Fruit fly (Drosophila melanogaster) whole organism, wandering third instar larva: ENCODE results near the gene CG13305.

ENCODE experiments used
- Abd-B ChIP-seq: fragments of >200 bp; optimal IDR thresholded peaks from 2 replicates; lab custom pipeline; 2017; ENCODE audit warnings: missing biosample characterization, missing genetic modification characterization
- CG32264 ChIP-seq: fragments of 200-800 bp; sonication (Bioruptor generic); optimal IDR thresholded peaks from 2 replicates; lab custom pipeline; 2016; ENCODE audit warnings: missing biosample characterization, missing genetic modification characterization
- CG9705 ChIP-seq: fragments of 200-800 bp; sonication (Bioruptor generic); optimal IDR thresholded peaks from 2 replicates; lab custom pipeline; 2018; ENCODE audit warnings: missing biosample characterization, mild to moderate bottlenecking, missing genetic modification characterization
- CrebA ChIP-seq: fragments of 200-800 bp; sonication (Bioruptor generic); optimal IDR thresholded peaks from 2 replicates; lab custom pipeline; 2016; ENCODE audit warnings: missing biosample characterization, mild to moderate bottlenecking, missing genetic modification characterization, borderline replicate concordance
- Dfd ChIP-seq: fragments of >200 bp; optimal IDR thresholded peaks from 2 replicates; lab custom pipeline; 2017; ENCODE audit warnings: missing biosample characterization, missing genetic modification characterization
- Dif ChIP-seq: fragments of 200-275, 200-300 bp; sonication (Bioruptor generic); optimal IDR thresholded peaks from 2 replicates; lab custom pipeline; 2018; ENCODE audit warnings: missing biosample characterization, missing genetic modification characterization; ENCODE audit not compliant: partially characterized antibody
- GATAd ChIP-seq: sonication (Bioruptor generic); optimal IDR thresholded peaks from 2 replicates; lab custom pipeline; 2016; ENCODE audit warnings: missing biosample characterization, missing genetic modification characterization
- HLH106 ChIP-seq: fragments of 200-800 bp; optimal IDR thresholded peaks from 3 replicates; lab custom pipeline; 2019; ENCODE audit warnings: missing biosample characterization, mild to moderate bottlenecking, missing genetic modification characterization, moderate library complexity
- Hnf4 ChIP-seq: fragments of 200-800 bp; sonication (Bioruptor generic); optimal IDR thresholded peaks from 2 replicates; lab custom pipeline; 2016; ENCODE audit warnings: missing biosample characterization, mild to moderate bottlenecking, missing genetic modification characterization
- Hr78 ChIP-seq: fragments of >200 bp; optimal IDR thresholded peaks from 2 replicates; lab custom pipeline; 2017; ENCODE audit warnings: missing biosample characterization, missing genetic modification characterization
- Hr83 ChIP-seq: fragments of 200-300 bp; sonication (Bioruptor generic); optimal IDR thresholded peaks from 2 replicates; lab custom pipeline; 2016; ENCODE audit warnings: missing biosample characterization, mild to moderate bottlenecking, missing genetic modification characterization, moderate library complexity; ENCODE audit not compliant: poor library complexity, severe bottlenecking
- Jra ChIP-seq: sonication (Bioruptor generic); optimal IDR thresholded peaks from 2 replicates; lab custom pipeline; 2016; ENCODE audit warnings: missing biosample characterization, missing genetic modification characterization
- Mio ChIP-seq: sonication (Bioruptor generic); optimal IDR thresholded peaks from 2 replicates; lab custom pipeline; 2016; ENCODE audit warnings: missing biosample characterization, missing genetic modification characterization
- Myc ChIP-seq: fragments of >200 bp; optimal IDR thresholded peaks from 2 replicates; lab custom pipeline; 2017
- OdsH ChIP-seq: fragments of 200-800 bp; sonication (Bioruptor generic); optimal IDR thresholded peaks from 2 replicates; lab custom pipeline; 2016; ENCODE audit warnings: missing biosample characterization, mild to moderate bottlenecking, missing genetic modification characterization
- Rel ChIP-seq, 2 experiments: fragments of 200-800 bp; sonication (Bioruptor generic) in 1 of 2; optimal IDR thresholded peaks; 2 replicates in 1 of 2; 3 replicates in 1 of 2; lab custom pipeline; 2016 to 2019; ENCODE audit warnings: mild to moderate bottlenecking in 2 of 2, missing biosample characterization in 2 of 2, missing genetic modification characterization in 2 of 2, moderate library complexity in 1 of 2
- Sp1 ChIP-seq: fragments of 200-800 bp; sonication (Bioruptor generic); optimal IDR thresholded peaks from 3 replicates; lab custom pipeline; 2019; ENCODE audit warnings: missing biosample characterization, mild to moderate bottlenecking, missing genetic modification characterization, moderate library complexity
- Vsx2 ChIP-seq: fragments of 200-300, 225-300 bp; sonication (Bioruptor generic); optimal IDR thresholded peaks from 2 replicates; lab custom pipeline; 2018; ENCODE audit warnings: missing biosample characterization, missing genetic modification characterization; ENCODE audit not compliant: partially characterized antibody
- br ChIP-seq: fragments of 200-800 bp; sonication (Bioruptor generic); optimal IDR thresholded peaks from 2 replicates; lab custom pipeline; 2016; ENCODE audit warnings: missing biosample characterization, missing genetic modification characterization
- brk ChIP-seq: fragments of 200-800 bp; sonication (Bioruptor generic); optimal IDR thresholded peaks from 2 replicates; lab custom pipeline; 2016; ENCODE audit warnings: missing biosample characterization, mild to moderate bottlenecking, missing genetic modification characterization
- dl ChIP-seq, 2 experiments: fragments of 175-275, 200-275 bp in 1 of 2; fragments of 200-275 bp in 1 of 2; sonication (Bioruptor generic); optimal IDR thresholded peaks; lab custom pipeline; 2018; ENCODE audit warnings: mild to moderate bottlenecking in 2 of 2, missing biosample characterization in 2 of 2, missing genetic modification characterization in 2 of 2, moderate library complexity in 2 of 2; ENCODE audit not compliant: partially characterized antibody in 2 of 2, insufficient read depth in 1 of 2
- dmrt93B ChIP-seq: fragments of 200-800 bp; sonication (Bioruptor generic); optimal IDR thresholded peaks from 2 replicates; lab custom pipeline; 2018; ENCODE audit warnings: missing biosample characterization, mild to moderate bottlenecking, missing genetic modification characterization
- dsf ChIP-seq: sonication (Bioruptor generic); optimal IDR thresholded peaks from 2 replicates; lab custom pipeline; 2016; ENCODE audit warnings: missing biosample characterization, missing genetic modification characterization, borderline replicate concordance
- ey ChIP-seq: fragments of 200-800 bp; sonication (Bioruptor generic); optimal IDR thresholded peaks from 2 replicates; lab custom pipeline; 2016; ENCODE audit warnings: missing biosample characterization, missing genetic modification characterization
- foxo ChIP-seq, 2 experiments: fragments of 200-800 bp; sonication (Bioruptor generic); optimal IDR thresholded peaks; 2 replicates in 1 of 2; 3 replicates in 1 of 2; lab custom pipeline; 2016 to 2017; ENCODE audit warnings: missing biosample characterization in 2 of 2, missing genetic modification characterization in 2 of 2
- fru ChIP-seq: fragments of 200-800 bp; sonication (Bioruptor generic); optimal IDR thresholded peaks from 3 replicates; lab custom pipeline; 2016; ENCODE audit warnings: missing biosample characterization, mild to moderate bottlenecking, missing genetic modification characterization
- h ChIP-seq: fragments of 200-800 bp; sonication (Bioruptor generic); optimal IDR thresholded peaks from 3 replicates; lab custom pipeline; 2016; ENCODE audit warnings: missing biosample characterization, mild to moderate bottlenecking, missing genetic modification characterization
- jim ChIP-seq: fragments of 175-275, 200-325 bp; sonication (Bioruptor generic); optimal IDR thresholded peaks from 2 replicates; lab custom pipeline; 2016; ENCODE audit warnings: missing biosample characterization, mild to moderate bottlenecking, missing genetic modification characterization
- lola ChIP-seq: fragments of >200 bp; optimal IDR thresholded peaks from 2 replicates; lab custom pipeline; 2017; ENCODE audit warnings: missing biosample characterization, missing genetic modification characterization
- pan ChIP-seq: fragments of >200 bp; optimal IDR thresholded peaks from 2 replicates; lab custom pipeline; 2017
- psq ChIP-seq: fragments of 200-800 bp; sonication (Bioruptor generic); optimal IDR thresholded peaks from 3 replicates; lab custom pipeline; 2017; ENCODE audit warnings: missing biosample characterization, mild to moderate bottlenecking, missing genetic modification characterization, moderate library complexity
- rgr ChIP-seq: fragments of 200-800 bp; sonication (Bioruptor generic); optimal IDR thresholded peaks from 3 replicates; lab custom pipeline; 2016; ENCODE audit warnings: missing biosample characterization, mild to moderate bottlenecking, missing genetic modification characterization
- sage ChIP-seq: fragments of 200-800 bp; sonication (Bioruptor generic); optimal IDR thresholded peaks from 2 replicates; lab custom pipeline; 2016; ENCODE audit warnings: missing biosample characterization, mild to moderate bottlenecking, missing genetic modification characterization
- sv ChIP-seq: fragments of 200-800 bp; sonication (Bioruptor generic); optimal IDR thresholded peaks from 3 replicates; lab custom pipeline; 2016; ENCODE audit warnings: missing biosample characterization, missing genetic modification characterization
- tai ChIP-seq: sonication (Bioruptor generic); optimal IDR thresholded peaks from 2 replicates; lab custom pipeline; 2016; ENCODE audit warnings: missing biosample characterization, missing genetic modification characterization
- usp ChIP-seq: fragments of >200 bp; optimal IDR thresholded peaks from 2 replicates; lab custom pipeline; 2017; ENCODE audit warnings: missing biosample characterization, missing genetic modification characterization
- woc ChIP-seq: sonication (Bioruptor generic); optimal IDR thresholded peaks from 2 replicates; lab custom pipeline; 2016; ENCODE audit warnings: missing biosample characterization, mild to moderate bottlenecking, missing genetic modification characterization

The CG13305 gene

dm6 chr3L:8691891-8692874 is 45.6 kb upstream of the CG13305 start (continued):
- TF ChIP-seq Mio (GFP tag; lab: Kevin White, UChicago): no peak
- TF ChIP-seq fru (GFP tag; lab: Kevin White, UChicago): peak; percentile 31
- peak in 1 of 2 experiments; percentile 75 for TF ChIP-seq foxo (GFP tag; optimal IDR thresholded peaks at IDR 0.05; lab: Kevin White, UChicago)
- TF ChIP-seq Hr78 (GFP tag; lab: Kevin White, UChicago): no peak
- TF ChIP-seq Hnf4 (GFP tag; lab: Kevin White, UChicago): peak; percentile 81
- no peak for TF ChIP-seq lola

- TF ChIP-seq Abd-B (no peak), psq (GFP tag; lab: Kevin White, UChicago) (no peak), dmrt93B (GFP tag; lab: Kevin White, UChicago) (no peak), GATAd (GFP tag; lab: Kevin White, UChicago) (no peak), Hr83 (GFP tag; lab: Kevin White, UChicago) (no peak), sv (GFP tag; lab: Kevin White, UChicago) (no peak), foxo (GFP tag; optimal IDR thresholded peaks at IDR 0.05; lab: Kevin White, UChicago) (no peak), OdsH (no peak), pan (lab: Kevin White, UChicago) (no peak)
Observed at dm6 chr3L:8690630-8691029, 44.0 kb upstream of the CG13305 start.

- TF ChIP-seq fru (GFP tag; lab: Kevin White, UChicago) (peak; percentile 2), HLH106 (no peak), Hr83 (GFP tag; lab: Kevin White, UChicago) (peak; percentile 13), jim (GFP tag; lab: Kevin White, UChicago) (no peak), GATAd (GFP tag; lab: Kevin White, UChicago) (no peak), Rel (GFP tag; optimal IDR thresholded peaks at IDR 0.05; lab: Kevin White, UChicago) (no peak), Rel (tag; optimal IDR thresholded peaks at IDR 0.05; lab: Kevin White, UChicago) (peak; percentile 11)
Observed at dm6 chr3L:8689675-8690074, 43.1 kb upstream of the CG13305 start.

dm6 chr3L:8688694-8689291 is 42.2 kb upstream of the CG13305 start:
- TF ChIP-seq foxo (GFP tag; optimal IDR thresholded peaks at IDR 0.05; lab: Kevin White, UChicago): peak in 1 of 2 experiments; percentile 2
- TF ChIP-seq ey (GFP tag; lab: Kevin White, UChicago): peak; percentile 7
- TF ChIP-seq Dfd (GFP tag; lab: Kevin White, UChicago): no peak
- TF ChIP-seq fru (GFP tag; lab: Kevin White, UChicago): peak; percentile 67
- no peak for TF ChIP-seq CrebA (GFP tag; lab: Kevin White, UChicago)
- no peak for TF ChIP-seq Dif (GFP tag; lab: Kevin White, UChicago)
- TF ChIP-seq brk: no peak
- TF ChIP-seq Rel (GFP tag; optimal IDR thresholded peaks at IDR 0.05; lab: Kevin White, UChicago): no peak
- TF ChIP-seq Rel (tag; optimal IDR thresholded peaks at IDR 0.05; lab: Kevin White, UChicago): peak; percentile 17
- TF ChIP-seq Hr83 (GFP tag; lab: Kevin White, UChicago): no peak
- no peak for TF ChIP-seq CG32264
- TF ChIP-seq Hnf4 (GFP tag; lab: Kevin White, UChicago): no peak
- no peak for TF ChIP-seq Jra
- TF ChIP-seq sv (GFP tag; lab: Kevin White, UChicago): no peak
- peak; percentile 43 for TF ChIP-seq jim (GFP tag; lab: Kevin White, UChicago)
- TF ChIP-seq dl (GFP tag; optimal IDR thresholded peaks at IDR 0.05; lab: Kevin White, UChicago; ENCODE audit: insufficient read depth in 1 of 2, partially characterized antibody in 2 of 2): no peak
- TF ChIP-seq Sp1 (GFP tag; lab: Kevin White, UChicago): peak; percentile 10
- TF ChIP-seq rgr (GFP tag; lab: Kevin White, UChicago): peak; percentile 37
- TF ChIP-seq lola: no peak
- TF ChIP-seq Hr78 (GFP tag; lab: Kevin White, UChicago): no peak
- peak; percentile 40 for TF ChIP-seq br
- TF ChIP-seq sage (GFP tag; lab: Kevin White, UChicago): no peak
- no peak for TF ChIP-seq usp (GFP tag; lab: Kevin White, UChicago)
- TF ChIP-seq psq (GFP tag; lab: Kevin White, UChicago): peak; percentile 3
- TF ChIP-seq Myc (lab: Kevin White, UChicago): no peak
- no peak for TF ChIP-seq CG9705 (GFP tag; lab: Kevin White, UChicago)
- TF ChIP-seq Abd-B: no peak
- TF ChIP-seq Mio (GFP tag; lab: Kevin White, UChicago): no peak
- no peak for TF ChIP-seq woc (GFP tag; lab: Kevin White, UChicago)
- no peak for TF ChIP-seq HLH106
- no peak for TF ChIP-seq dmrt93B (GFP tag; lab: Kevin White, UChicago)
- no peak for TF ChIP-seq GATAd (GFP tag; lab: Kevin White, UChicago)
- TF ChIP-seq h (GFP tag; lab: Kevin White, UChicago): peak; percentile 68
- TF ChIP-seq dsf (GFP tag; lab: Kevin White, UChicago): no peak
- no peak for TF ChIP-seq pan (lab: Kevin White, UChicago)
- TF ChIP-seq Vsx2 (GFP tag; lab: Kevin White, UChicago): no peak
- no peak for TF ChIP-seq tai
